Worm (Caenorhabditis elegans): ENCODE results near the gene irld-34.

Gene irld-34

ce11 chrIII:9154766-9155165, at the start of gene irld-34:
Gene irld-34, plus strand, starts transcription at chrIII:9155066.
- TF ChIP-seq him-1 (tag; optimal IDR thresholded peaks at IDR 0.05): no peak
- TF ChIP-seq W03F9.2 (tag; optimal IDR thresholded peaks at IDR 0.05): no peak
- no peak for TF ChIP-seq dao-5 (tag; optimal IDR thresholded peaks at IDR 0.05)

- no peak for TF ChIP-seq dao-5 (tag; optimal IDR thresholded peaks at IDR 0.05)
- TF ChIP-seq W03F9.2 (tag; optimal IDR thresholded peaks at IDR 0.05): no peak
Measured at ce11 chrIII:9105653-9106052, 49.2 kb upstream of the irld-34 start.

ce11 chrIII:9109172-9109571, 45.7 kb upstream of the irld-34 start, which contains the start of gene cya-1:
Gene cya-1, minus strand, starts transcription at chrIII:9109272.
- no peak for TF ChIP-seq W03F9.2 (tag; optimal IDR thresholded peaks at IDR 0.05)
- TF ChIP-seq dao-5 (tag; optimal IDR thresholded peaks at IDR 0.05): no peak
- no peak for TF ChIP-seq him-1 (tag; optimal IDR thresholded peaks at IDR 0.05)

- no peak for TF ChIP-seq him-1 (tag; optimal IDR thresholded peaks at IDR 0.05)
- TF ChIP-seq W03F9.2 (tag; optimal IDR thresholded peaks at IDR 0.05): no peak
- no peak for TF ChIP-seq dao-5 (tag; optimal IDR thresholded peaks at IDR 0.05)
Measured at ce11 chrIII:9109726-9110125, 45.1 kb upstream of the irld-34 start.

- TF ChIP-seq W03F9.2 (tag; optimal IDR thresholded peaks at IDR 0.05) (no peak), him-1 (tag; optimal IDR thresholded peaks at IDR 0.05) (no peak), dao-5 (tag; optimal IDR thresholded peaks at IDR 0.05) (no peak)
Measured at ce11 chrIII:9110270-9110669, 44.6 kb upstream of the irld-34 start.

ce11 chrIII:9112479-9112878, 42.4 kb upstream of the irld-34 start:
- TF ChIP-seq W03F9.2 (tag; optimal IDR thresholded peaks at IDR 0.05): no peak
- TF ChIP-seq dao-5 (tag; optimal IDR thresholded peaks at IDR 0.05): no peak
- no peak for TF ChIP-seq him-1 (tag; optimal IDR thresholded peaks at IDR 0.05)

ce11 chrIII:9114076-9114475, 40.8 kb upstream of the irld-34 start:
- TF ChIP-seq him-1 (tag; optimal IDR thresholded peaks at IDR 0.05): no peak
- no peak for TF ChIP-seq W03F9.2 (tag; optimal IDR thresholded peaks at IDR 0.05)
- no peak for TF ChIP-seq dao-5 (tag; optimal IDR thresholded peaks at IDR 0.05)

ce11 chrIII:9114649-9115048, 40.2 kb upstream of the irld-34 start, which contains the start of gene ZK512.1:
Gene ZK512.1, plus strand, starts transcription at chrIII:9114949.
- TF ChIP-seq W03F9.2 (tag; optimal IDR thresholded peaks at IDR 0.05): no peak

ce11 chrIII:9115745-9116144, 39.1 kb upstream of the irld-34 start:
- TF ChIP-seq him-1 (tag; optimal IDR thresholded peaks at IDR 0.05): no peak
- TF ChIP-seq dao-5 (tag; optimal IDR thresholded peaks at IDR 0.05): no peak
- no peak for TF ChIP-seq W03F9.2 (tag; optimal IDR thresholded peaks at IDR 0.05)

ce11 chrIII:9118314-9118850, 36.5 kb upstream of the irld-34 start, which contains the start of gene grl-11:
Gene grl-11, minus strand, starts transcription at chrIII:9118364.
- no peak for TF ChIP-seq dao-5 (tag; optimal IDR thresholded peaks at IDR 0.05)
- no peak for TF ChIP-seq W03F9.2 (tag; optimal IDR thresholded peaks at IDR 0.05)
- TF ChIP-seq him-1 (tag; optimal IDR thresholded peaks at IDR 0.05): no peak

- TF ChIP-seq W03F9.2 (tag; optimal IDR thresholded peaks at IDR 0.05): no peak
- no peak for TF ChIP-seq dao-5 (tag; optimal IDR thresholded peaks at IDR 0.05)
- no peak for TF ChIP-seq him-1 (tag; optimal IDR thresholded peaks at IDR 0.05)
Measured at ce11 chrIII:9118921-9119606, 35.8 kb upstream of the irld-34 start, which contains the start of gene ced-11. Gene ced-11, plus strand, starts transcription at chrIII:9119556.

- no peak for TF ChIP-seq W03F9.2 (tag; optimal IDR thresholded peaks at IDR 0.05)
- TF ChIP-seq dao-5 (tag; optimal IDR thresholded peaks at IDR 0.05): no peak
Measured at ce11 chrIII:9125789-9126304, 29.0 kb upstream of the irld-34 start, which contains the start of gene sec-16A.1. Gene sec-16A.1, plus strand, starts transcription at chrIII:9125839.

- no peak for TF ChIP-seq dao-5 (tag; optimal IDR thresholded peaks at IDR 0.05)
- TF ChIP-seq W03F9.2 (tag; optimal IDR thresholded peaks at IDR 0.05): no peak
Measured at ce11 chrIII:9130588-9130987, 24.3 kb upstream of the irld-34 start, which contains the start of gene ZK512.10. Gene ZK512.10, plus strand, starts transcription at chrIII:9130888.

ce11 chrIII:9136587-9136986, 18.3 kb upstream of the irld-34 start, which contains the start of gene eat-4:
Gene eat-4, plus strand, starts transcription at chrIII:9136887.
- TF ChIP-seq him-1 (tag; optimal IDR thresholded peaks at IDR 0.05) (no peak), W03F9.2 (tag; optimal IDR thresholded peaks at IDR 0.05) (no peak), dao-5 (tag; optimal IDR thresholded peaks at IDR 0.05) (no peak)

All from whole organism, L4/young adult.